Worm (Caenorhabditis elegans): ENCODE measurements around the gene F58A3.4.

The F58A3.4 gene

DNA sequence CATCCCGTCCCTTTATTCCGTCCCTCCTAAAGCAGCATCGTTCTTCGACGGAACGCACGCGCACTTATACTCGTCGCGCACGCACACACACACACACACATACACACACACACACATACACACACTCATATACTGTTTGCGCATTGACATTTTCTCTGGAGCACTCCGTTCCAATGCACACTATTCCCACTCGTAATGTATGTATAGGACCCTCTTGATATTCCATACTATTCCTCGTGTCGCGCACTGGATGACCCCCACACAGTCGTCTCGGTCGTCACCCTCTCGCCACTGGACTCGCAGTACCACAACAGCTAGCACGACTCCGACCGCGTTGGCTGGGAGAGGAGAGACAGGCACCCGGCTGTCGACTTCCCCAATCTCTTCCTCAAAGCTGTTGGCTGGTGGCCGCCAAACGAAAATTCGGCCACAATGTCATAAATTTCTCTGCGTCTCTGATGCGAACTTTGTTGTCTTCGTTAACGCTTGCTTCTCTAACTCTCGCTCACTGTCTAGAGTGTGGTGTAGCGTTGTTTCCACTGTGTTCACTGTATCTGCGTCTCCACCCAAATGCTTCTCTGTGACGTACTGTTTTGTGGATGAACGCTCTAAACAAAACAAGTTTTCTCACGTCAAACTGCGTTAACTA, 20.7 kb upstream of the F58A3.4 start (continued):
- TF ChIP-seq F44E2.7 (GFP tag; IDR thresholded peaks at IDR 0.05) (no peak), hlh-11 (tag; optimal IDR thresholded peaks at IDR 0.05) (peak; percentile 94), pqm-1 (tag; optimal IDR thresholded peaks at IDR 0.05) (peak; percentile 10), nhr-48 (tag; optimal IDR thresholded peaks at IDR 0.05) (peak; percentile 87), dve-1 (tag; optimal IDR thresholded peaks at IDR 0.05; ENCODE audit: insufficient read depth) (peak; percentile 92)

DNA sequence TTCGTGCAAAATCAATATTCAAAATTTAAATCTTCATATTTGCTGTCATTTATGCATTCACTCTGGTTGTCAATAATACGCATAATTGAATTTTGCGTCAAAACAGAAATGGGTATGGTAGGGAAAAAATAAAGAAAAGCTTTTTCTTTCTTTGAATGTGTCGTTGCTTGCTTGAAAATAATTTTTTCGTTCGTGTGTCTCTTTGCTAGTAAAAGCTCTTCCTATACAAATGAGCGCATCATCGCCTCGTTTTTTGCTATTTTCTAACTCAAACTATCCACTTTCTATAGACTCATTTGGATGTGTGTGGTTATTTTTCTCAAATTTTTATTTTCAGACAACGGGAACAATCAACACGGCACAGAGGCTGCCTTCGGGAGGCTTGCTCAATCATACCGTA, 18.2 kb upstream of the F58A3.4 start, which contains the start of gene ldb-1:
ldb-1 (plus strand) TSS at position 301 of the 400 bp plus-strand sequence.
- TF ChIP-seq hmg-1.1 (GFP tag; IDR thresholded peaks at IDR 0.05) (no peak), unc-39 (tag; optimal IDR thresholded peaks at IDR 0.05) (no peak), F37D6.2 (tag; optimal IDR thresholded peaks at IDR 0.05) (no peak), ZK546.5 (tag; optimal IDR thresholded peaks at IDR 0.05) (no peak), nhr-102 (tag; optimal IDR thresholded peaks at IDR 0.05) (no peak), T20F7.1 (GFP tag; optimal IDR thresholded peaks at IDR 0.05) (no peak), hlh-11 (tag; optimal IDR thresholded peaks at IDR 0.05) (no peak), ceh-62 (tag; optimal IDR thresholded peaks at IDR 0.05) (no peak), lim-7 (GFP tag; IDR thresholded peaks at IDR 0.05) (no peak), lin-15B (tag; optimal IDR thresholded peaks at IDR 0.05) (no peak), lsy-2 (tag; optimal IDR thresholded peaks at IDR 0.05) (no peak), lin-38 (GFP tag; IDR thresholded peaks at IDR 0.05) (no peak), daf-16 (GFP tag; optimal IDR thresholded peaks at IDR 0.05) (no peak), daf-16 (tag; optimal IDR thresholded peaks at IDR 0.05) (no peak), daf-19 (GFP tag; conservative IDR thresholded peaks at IDR 0.05) (no peak), F26F4.8 (GFP tag; conservative IDR thresholded peaks at IDR 0.05) (no peak)

ce11 chrX:11016100-11016499, 5.6 kb upstream of the F58A3.4 start, which contains the start of gene egl-15:
Gene egl-15, plus strand, starts transcription at chrX:11016400.
- TF ChIP-seq T26A8.4 (GFP tag; IDR thresholded peaks at IDR 0.05) (no peak), dmd-8 (GFP tag; IDR thresholded peaks at IDR 0.05) (no peak), vab-7 (GFP tag; IDR thresholded peaks at IDR 0.05) (no peak), duxl-1 (tag; optimal IDR thresholded peaks at IDR 0.05; ENCODE audit: poor library complexity) (no peak), dmd-6 (GFP tag; IDR thresholded peaks at IDR 0.05) (no peak), fkh-10 (GFP tag; optimal IDR thresholded peaks at IDR 0.05) (no peak)

ce11 chrX:11014394-11015280, 4.2 kb upstream of the F58A3.4 start:
- TF ChIP-seq nhr-28 (tag; optimal IDR thresholded peaks at IDR 0.05) = peak; percentile 49
- peak in 1 of 2 experiments; percentile 91 for TF ChIP-seq unc-62 (GFP tag; optimal IDR thresholded peaks at IDR 0.05 in 1 of 2)
- TF ChIP-seq unc-62 (tag; optimal IDR thresholded peaks at IDR 0.05) = no peak
- no peak for TF ChIP-seq ceh-82 (tag; optimal IDR thresholded peaks at IDR 0.05)
- TF ChIP-seq Y48G9A.11 (GFP tag; IDR thresholded peaks at IDR 0.05) = no peak
- peak; percentile 48 for TF ChIP-seq mxl-3 (GFP tag; optimal IDR thresholded peaks at IDR 0.05)
- peak; percentile 42 for TF ChIP-seq hlh-11 (tag; optimal IDR thresholded peaks at IDR 0.05)
- TF ChIP-seq hlh-30 (tag; optimal IDR thresholded peaks at IDR 0.05; ENCODE audit: insufficient read depth) = peak; percentile 47
- TF ChIP-seq madf-9 (GFP tag; conservative IDR thresholded peaks at IDR 0.05) = no peak
- TF ChIP-seq ztf-11 (tag; optimal IDR thresholded peaks at IDR 0.05) = no peak
- TF ChIP-seq egl-27 (tag; optimal IDR thresholded peaks at IDR 0.05) = no peak
- peak; percentile 41 for TF ChIP-seq aha-1 (tag)
- TF ChIP-seq saeg-2 (GFP tag; IDR thresholded peaks at IDR 0.05) = no peak

Data from whole organism, L4 larva.